Fruit fly (Drosophila melanogaster): ENCODE results near the gene UbcE2H.

- TF ChIP-seq Sin3A (optimal IDR thresholded peaks at IDR 0.05) (no peak), h (optimal IDR thresholded peaks at IDR 0.05) (no peak)
Observed at dm6 chrX:8056597-8057228, 37.2 kb downstream of the UbcE2H start.

Data from Kc167 (cell line).